Fruit fly (Drosophila melanogaster): ENCODE measurements around the gene nebu.

Gene nebu

dm6 chr3L:12804730-12805170 lies 38.2 kb downstream of the nebu start, which contains the start of gene Atg1:
Atg1 (minus strand) TSS chr3L:12805116.
- TF ChIP-seq pan (optimal IDR thresholded peaks at IDR 0.05) (no peak), Dfd (GFP tag; optimal IDR thresholded peaks at IDR 0.05) (no peak), Jra (GFP tag; optimal IDR thresholded peaks at IDR 0.05) (no peak), psq (GFP tag; optimal IDR thresholded peaks at IDR 0.05) (peak; percentile 69), jim (GFP tag; optimal IDR thresholded peaks at IDR 0.05) (no peak), sage (GFP tag; optimal IDR thresholded peaks at IDR 0.05) (no peak), rgr (GFP tag; optimal IDR thresholded peaks at IDR 0.05) (peak; percentile 31), CrebA (GFP tag; optimal IDR thresholded peaks at IDR 0.05; ENCODE audit: borderline replicate concordance) (no peak), Hr83 (GFP tag; optimal IDR thresholded peaks at IDR 0.05; ENCODE audit: poor library complexity, severe bottlenecking) (peak; percentile 31), N (GFP tag; optimal IDR thresholded peaks at IDR 0.05) (no peak), Hnf4 (GFP tag; optimal IDR thresholded peaks at IDR 0.05) (no peak), OdsH (GFP tag; optimal IDR thresholded peaks at IDR 0.05) (no peak), Sp1 (GFP tag; optimal IDR thresholded peaks at IDR 0.05) (peak; percentile 14), GATAd (GFP tag; optimal IDR thresholded peaks at IDR 0.05) (no peak), Dif (GFP tag; optimal IDR thresholded peaks at IDR 0.05; ENCODE audit: partially characterized antibody) (peak; percentile 49), HLH106 (tag; optimal IDR thresholded peaks at IDR 0.05) (peak; percentile 1), dl (GFP tag; optimal IDR thresholded peaks at IDR 0.05; ENCODE audit: insufficient read depth in 1 of 2, partially characterized antibody in 2 of 2) (no peak), Rel (GFP tag; optimal IDR thresholded peaks at IDR 0.05) (no peak), Rel (tag; optimal IDR thresholded peaks at IDR 0.05) (peak; percentile 50)

- peak; percentile 5 for TF ChIP-seq Hr83 (GFP tag; optimal IDR thresholded peaks at IDR 0.05; ENCODE audit: poor library complexity, severe bottlenecking)
- no peak for TF ChIP-seq Hr78 (GFP tag; optimal IDR thresholded peaks at IDR 0.05)
- peak; percentile 80 for TF ChIP-seq psq (GFP tag; optimal IDR thresholded peaks at IDR 0.05)
- peak; percentile 15 for TF ChIP-seq OdsH (GFP tag; optimal IDR thresholded peaks at IDR 0.05)
- peak; percentile 84 for TF ChIP-seq lola (GFP tag; optimal IDR thresholded peaks at IDR 0.05)
- peak; percentile 94 for TF ChIP-seq Dif (GFP tag; optimal IDR thresholded peaks at IDR 0.05; ENCODE audit: partially characterized antibody)
- TF ChIP-seq dl (GFP tag; optimal IDR thresholded peaks at IDR 0.05; ENCODE audit: insufficient read depth in 1 of 2, partially characterized antibody in 2 of 2), result peak; percentile 65 to 89
- TF ChIP-seq foxo (GFP tag; optimal IDR thresholded peaks at IDR 0.05), result no peak
These were observed 38.7 kb downstream of the nebu start for dm6 chr3L:12804035-12804729.

- TF ChIP-seq Mio (GFP tag; optimal IDR thresholded peaks at IDR 0.05) (no peak), Abd-B (GFP tag; optimal IDR thresholded peaks at IDR 0.05) (no peak), foxo (GFP tag; optimal IDR thresholded peaks at IDR 0.05) (peak in 1 of 2 experiments; percentile 28), ey (GFP tag; optimal IDR thresholded peaks at IDR 0.05) (peak; percentile 26), fru (GFP tag; optimal IDR thresholded peaks at IDR 0.05) (peak; percentile 55), rgr (GFP tag; optimal IDR thresholded peaks at IDR 0.05) (peak; percentile 43), sv (GFP tag; optimal IDR thresholded peaks at IDR 0.05) (peak; percentile 79), Sp1 (GFP tag; optimal IDR thresholded peaks at IDR 0.05) (peak; percentile 13), HLH106 (tag; optimal IDR thresholded peaks at IDR 0.05) (peak; percentile 25)
These were observed 39.5 kb downstream of the nebu start for dm6 chr3L:12803159-12804034.

- no peak for TF ChIP-seq pan (optimal IDR thresholded peaks at IDR 0.05)
- peak; percentile 20 for TF ChIP-seq woc (GFP tag; optimal IDR thresholded peaks at IDR 0.05)
- no peak for TF ChIP-seq N (GFP tag; optimal IDR thresholded peaks at IDR 0.05)
- TF ChIP-seq Dfd (GFP tag; optimal IDR thresholded peaks at IDR 0.05), result no peak
- TF ChIP-seq br (GFP tag; optimal IDR thresholded peaks at IDR 0.05), result no peak
- peak; percentile 5 for TF ChIP-seq fru (GFP tag; optimal IDR thresholded peaks at IDR 0.05)
- TF ChIP-seq Mio (GFP tag; optimal IDR thresholded peaks at IDR 0.05), result no peak
- no peak for TF ChIP-seq Rel (GFP tag; optimal IDR thresholded peaks at IDR 0.05)
- peak; percentile 37 for TF ChIP-seq Rel (tag; optimal IDR thresholded peaks at IDR 0.05)
- peak; percentile 39 for TF ChIP-seq rgr (GFP tag; optimal IDR thresholded peaks at IDR 0.05)
- TF ChIP-seq h (GFP tag; optimal IDR thresholded peaks at IDR 0.05), result peak; percentile 26
- no peak for TF ChIP-seq usp (GFP tag; optimal IDR thresholded peaks at IDR 0.05)
- no peak for TF ChIP-seq Hnf4 (GFP tag; optimal IDR thresholded peaks at IDR 0.05)
- TF ChIP-seq OdsH (GFP tag; optimal IDR thresholded peaks at IDR 0.05), result peak; percentile 11
- peak; percentile 2 for TF ChIP-seq Sp1 (GFP tag; optimal IDR thresholded peaks at IDR 0.05)
- TF ChIP-seq Hr83 (GFP tag; optimal IDR thresholded peaks at IDR 0.05; ENCODE audit: poor library complexity, severe bottlenecking), result peak; percentile 23
These were observed 40.5 kb downstream of the nebu start for dm6 chr3L:12802443-12802865.

Data from whole organism, wandering third instar larva.